Fruit fly (Drosophila melanogaster) whole organism, embryonic: ENCODE results near the gene numb.

Experiments used
- Abd-B ChIP-seq: fragments of 200-800 bp; sonication (Bioruptor generic); optimal IDR thresholded peaks from 2 replicates; lab custom pipeline; 2018; ENCODE audit warnings: missing biosample characterization, mild to moderate bottlenecking, missing genetic modification characterization, moderate library complexity
- Asciz ChIP-seq: fragments of 200-800 bp; sonication (Bioruptor generic); optimal IDR thresholded peaks from 2 replicates; lab custom pipeline; 2017; ENCODE audit warnings: missing biosample characterization, mild to moderate bottlenecking, missing genetic modification characterization, missing genetic modification reagents
- BtbVII ChIP-seq: fragments of 200-800 bp; sonication (Bioruptor generic); optimal IDR thresholded peaks from 3 replicates; lab custom pipeline; 2017; ENCODE audit warnings: missing biosample characterization, mild to moderate bottlenecking, missing genetic modification characterization
- CG10209 ChIP-seq: fragments of 200-800 bp; sonication (Bioruptor generic); optimal IDR thresholded peaks from 3 replicates; lab custom pipeline; 2017; ENCODE audit warnings: missing biosample characterization, mild to moderate bottlenecking, missing genetic modification characterization, missing genetic modification reagents
- CG10654 ChIP-seq: fragments of 200-800 bp; sonication (Bioruptor generic); optimal IDR thresholded peaks from 2 replicates; lab custom pipeline; 2016; ENCODE audit warnings: missing biosample characterization, missing genetic modification characterization
- CG11504 ChIP-seq: fragments of 200-800 bp; sonication (Bioruptor generic); optimal IDR thresholded peaks from 3 replicates; lab custom pipeline; 2019; ENCODE audit warnings: missing biosample characterization, mild to moderate bottlenecking, missing genetic modification characterization, moderate library complexity
- CG12219 ChIP-seq: fragments of 200-800 bp; sonication (Bioruptor generic); optimal IDR thresholded peaks from 3 replicates; lab custom pipeline; 2018; ENCODE audit warnings: missing biosample characterization, mild to moderate bottlenecking, missing genetic modification characterization
- CG12769 ChIP-seq: fragments of 200-800 bp; sonication (Bioruptor generic); optimal IDR thresholded peaks from 2 replicates; lab custom pipeline; 2019; ENCODE audit warnings: missing biosample characterization, mild to moderate bottlenecking, missing genetic modification characterization, moderate library complexity
- CG13296 ChIP-seq: fragments of 200-800 bp; sonication (Bioruptor generic); optimal IDR thresholded peaks from 3 replicates; lab custom pipeline; 2018; ENCODE audit warnings: missing biosample characterization, mild to moderate bottlenecking, missing genetic modification characterization
- CG14441 ChIP-seq: fragments of 200-800 bp; sonication (Bioruptor generic); IDR thresholded peaks from 2 replicates; pipeline ENCODE4 v1.3.6; 2022; ENCODE audit warnings: missing biosample characterization, missing genetic modification characterization
- CG14710 ChIP-seq: fragments of 200-800 bp; sonication (Bioruptor generic); optimal IDR thresholded peaks from 3 replicates; lab custom pipeline; 2019; ENCODE audit warnings: missing biosample characterization, mild to moderate bottlenecking, missing genetic modification characterization, moderate library complexity
- CG15011 ChIP-seq: fragments of 200-800 bp; sonication (Bioruptor generic); optimal IDR thresholded peaks from 3 replicates; lab custom pipeline; 2018; ENCODE audit warnings: missing biosample characterization, mild to moderate bottlenecking, missing genetic modification characterization
- CG18619 ChIP-seq: fragments of 200-800 bp; sonication (Bioruptor generic); optimal IDR thresholded peaks from 3 replicates; lab custom pipeline; 2017; ENCODE audit warnings: missing biosample characterization, mild to moderate bottlenecking, missing genetic modification characterization
- CG2120 ChIP-seq: fragments of 200-800 bp; sonication (Bioruptor generic); optimal IDR thresholded peaks from 3 replicates; lab custom pipeline; 2016; ENCODE audit warnings: missing biosample characterization, missing genetic modification characterization
- CG2678 ChIP-seq: fragments of 200-800 bp; sonication (Bioruptor generic); optimal IDR thresholded peaks from 3 replicates; lab custom pipeline; 2019; ENCODE audit warnings: missing biosample characterization, mild to moderate bottlenecking, missing genetic modification characterization, moderate library complexity
- CG34376 ChIP-seq: fragments of 200-800 bp; sonication (Bioruptor generic); optimal IDR thresholded peaks from 2 replicates; lab custom pipeline; 2018; ENCODE audit warnings: missing biosample characterization, mild to moderate bottlenecking, missing genetic modification characterization
- CG3847 ChIP-seq: fragments of 200-800 bp; sonication (Bioruptor generic); IDR thresholded peaks from 2 replicates; pipeline ENCODE4 v1.3.6; 2022; ENCODE audit warnings: missing biosample characterization, missing genetic modification characterization
- CG4854 ChIP-seq: fragments of 200-800 bp; sonication (Bioruptor generic); optimal IDR thresholded peaks from 2 replicates; lab custom pipeline; 2016; ENCODE audit warnings: missing biosample characterization, missing genetic modification characterization, inconsistent platforms
- CG6765 ChIP-seq: fragments of 200-800 bp; sonication (Bioruptor generic); optimal IDR thresholded peaks from 3 replicates; lab custom pipeline; 2017; ENCODE audit warnings: missing biosample characterization, mild to moderate bottlenecking, missing genetic modification characterization
- CG9727 ChIP-seq: fragments of 200-800 bp; sonication (Bioruptor generic); optimal IDR thresholded peaks from 3 replicates; lab custom pipeline; 2017; ENCODE audit warnings: missing biosample characterization, mild to moderate bottlenecking, missing genetic modification characterization
- D19B ChIP-seq: fragments of 200-800 bp; sonication (Bioruptor generic); optimal IDR thresholded peaks from 2 replicates; lab custom pipeline; 2017; ENCODE audit warnings: missing biosample characterization, mild to moderate bottlenecking, missing genetic modification characterization
- Deaf1 ChIP-seq: fragments of 200-800 bp; optimal IDR thresholded peaks from 3 replicates; lab custom pipeline; 2019; ENCODE audit warnings: missing biosample characterization, mild to moderate bottlenecking, missing genetic modification characterization, moderate library complexity
- Dip3 ChIP-seq: fragments of 200-800 bp; sonication (Bioruptor generic); optimal IDR thresholded peaks from 3 replicates; lab custom pipeline; 2016; ENCODE audit warnings: missing biosample characterization, missing genetic modification characterization
- E2f2 ChIP-seq: fragments of 200-800 bp; sonication (Bioruptor generic); IDR thresholded peaks from 2 replicates; pipeline ENCODE4 v1.3.6; 2022; ENCODE audit warnings: missing biosample characterization, missing genetic modification characterization
- Fer1 ChIP-seq: fragments of 200-800 bp; sonication (Bioruptor generic); optimal IDR thresholded peaks from 2 replicates; lab custom pipeline; 2017; ENCODE audit warnings: missing biosample characterization, mild to moderate bottlenecking, missing genetic modification characterization
- H15 ChIP-seq: fragments of 200-800 bp; sonication (Bioruptor generic); IDR thresholded peaks from 3 replicates; pipeline ENCODE4 v1.3.6; 2022; ENCODE audit warnings: missing biosample characterization, missing genetic modification characterization
- HHEX ChIP-seq: fragments of 200-800 bp; sonication (Bioruptor generic); optimal IDR thresholded peaks from 3 replicates; lab custom pipeline; 2017; ENCODE audit warnings: missing biosample characterization, mild to moderate bottlenecking, missing genetic modification characterization, missing genetic modification reagents
- Hey ChIP-seq: fragments of 200-800 bp; sonication (Bioruptor generic); optimal IDR thresholded peaks from 3 replicates; lab custom pipeline; 2018; ENCODE audit warnings: missing biosample characterization, mild to moderate bottlenecking, missing genetic modification characterization
- Lim3 ChIP-seq: fragments of 200-800 bp; sonication (Bioruptor generic); IDR thresholded peaks from 2 replicates; pipeline ENCODE4 v1.3.6; 2022; ENCODE audit warnings: missing biosample characterization, missing genetic modification characterization
- Med ChIP-seq: fragments of 200-800 bp; sonication (Bioruptor generic); peaks from one replicate; lab custom pipeline; 2016; ENCODE audit warnings: missing biosample characterization, missing genetic modification characterization, mild to moderate bottlenecking, inconsistent platforms, moderate library complexity
- Meics ChIP-seq: fragments of 200-800 bp; sonication (Bioruptor generic); optimal IDR thresholded peaks from 2 replicates; lab custom pipeline; 2017; ENCODE audit warnings: missing biosample characterization, mild to moderate bottlenecking, missing genetic modification characterization
- Pdp1 ChIP-seq, 2 experiments: fragments of 200-800 bp; sonication (Bioruptor generic); optimal IDR thresholded peaks; 3 replicates each; lab custom pipeline; 2016; ENCODE audit warnings: missing biosample characterization in 2 of 2, missing genetic modification characterization in 2 of 2, mild to moderate bottlenecking in 1 of 2, moderate library complexity in 1 of 2
- Vsx1 ChIP-seq: fragments of 200-800 bp; sonication (Bioruptor generic); optimal IDR thresholded peaks from 2 replicates; lab custom pipeline; 2017; ENCODE audit warnings: missing biosample characterization, mild to moderate bottlenecking, missing genetic modification characterization, missing genetic modification reagents
- Xrp1 ChIP-seq: fragments of 200-800 bp; sonication (Bioruptor generic); IDR thresholded peaks from 2 replicates; pipeline ENCODE4 v1.3.6; 2022; ENCODE audit warnings: missing biosample characterization, missing genetic modification characterization
- al ChIP-seq: fragments of 200-800 bp; sonication (Bioruptor generic); IDR thresholded peaks from 2 replicates; pipeline ENCODE4 v1.3.6; 2022; ENCODE audit warnings: missing biosample characterization, missing genetic modification characterization
- crol ChIP-seq: fragments of 200-800 bp; sonication (Bioruptor generic); IDR thresholded peaks from 2 replicates; pipeline ENCODE4 v1.3.6; 2022; ENCODE audit warnings: missing biosample characterization, missing genetic modification characterization
- dpn ChIP-seq, 2 experiments: fragments of 200-800 bp; sonication (Bioruptor generic); optimal IDR thresholded peaks; 3 replicates each; lab custom pipeline; 2016; ENCODE audit warnings: missing biosample characterization in 2 of 2, missing genetic modification characterization in 2 of 2
- eyg ChIP-seq: fragments of 200-800 bp; sonication (Bioruptor generic); optimal IDR thresholded peaks from 3 replicates; lab custom pipeline; 2016; ENCODE audit warnings: missing biosample characterization, missing genetic modification characterization
- grau ChIP-seq: fragments of 200-800 bp; optimal IDR thresholded peaks from 3 replicates; lab custom pipeline; 2019; ENCODE audit warnings: missing biosample characterization, mild to moderate bottlenecking, missing genetic modification characterization, moderate library complexity
- gsb ChIP-seq: fragments of 200-800 bp; sonication (Bioruptor generic); IDR thresholded peaks from 2 replicates; pipeline ENCODE4 v1.3.6; 2022; ENCODE audit warnings: missing biosample characterization, missing genetic modification characterization
- lab ChIP-seq: fragments of 200-800 bp; sonication (Bioruptor generic); optimal IDR thresholded peaks from 3 replicates; lab custom pipeline; 2017; ENCODE audit warnings: missing biosample characterization, missing genetic modification characterization, mild to moderate bottlenecking, moderate library complexity, missing genetic modification reagents
- oc ChIP-seq: fragments of 200-800 bp; sonication (Bioruptor generic); optimal IDR thresholded peaks from 2 replicates; lab custom pipeline; 2018; ENCODE audit warnings: missing biosample characterization, mild to moderate bottlenecking, missing genetic modification characterization, moderate library complexity
- org-1 ChIP-seq: fragments of 200-800 bp; sonication (Bioruptor generic); optimal IDR thresholded peaks from 2 replicates; lab custom pipeline; 2017; ENCODE audit warnings: missing biosample characterization, missing genetic modification characterization
- pho ChIP-seq: fragments of 200-800 bp; sonication (Bioruptor generic); optimal IDR thresholded peaks from 2 replicates; lab custom pipeline; 2016; ENCODE audit warnings: missing biosample characterization, missing genetic modification characterization
- psq ChIP-seq: fragments of 200-800 bp; sonication (Bioruptor generic); optimal IDR thresholded peaks from 2 replicates; lab custom pipeline; 2017; ENCODE audit warnings: missing biosample characterization, missing genetic modification characterization
- ro ChIP-seq: fragments of 200-800 bp; sonication (Bioruptor generic); IDR thresholded peaks from 2 replicates; pipeline ENCODE4 v1.3.6; 2022; ENCODE audit warnings: missing biosample characterization, missing genetic modification characterization
- sna ChIP-seq: fragments of 200-800 bp; sonication (Bioruptor generic); IDR thresholded peaks from 2 replicates; pipeline ENCODE4 v1.3.6; 2022; ENCODE audit warnings: missing biosample characterization, missing genetic modification characterization; ENCODE audit not compliant: partially characterized antibody
- sob ChIP-seq: fragments of 200-800 bp; sonication (Bioruptor generic); IDR thresholded peaks from 2 replicates; pipeline ENCODE4 v1.3.6; 2022; ENCODE audit warnings: missing biosample characterization, missing genetic modification characterization

Gene numb

DNA sequence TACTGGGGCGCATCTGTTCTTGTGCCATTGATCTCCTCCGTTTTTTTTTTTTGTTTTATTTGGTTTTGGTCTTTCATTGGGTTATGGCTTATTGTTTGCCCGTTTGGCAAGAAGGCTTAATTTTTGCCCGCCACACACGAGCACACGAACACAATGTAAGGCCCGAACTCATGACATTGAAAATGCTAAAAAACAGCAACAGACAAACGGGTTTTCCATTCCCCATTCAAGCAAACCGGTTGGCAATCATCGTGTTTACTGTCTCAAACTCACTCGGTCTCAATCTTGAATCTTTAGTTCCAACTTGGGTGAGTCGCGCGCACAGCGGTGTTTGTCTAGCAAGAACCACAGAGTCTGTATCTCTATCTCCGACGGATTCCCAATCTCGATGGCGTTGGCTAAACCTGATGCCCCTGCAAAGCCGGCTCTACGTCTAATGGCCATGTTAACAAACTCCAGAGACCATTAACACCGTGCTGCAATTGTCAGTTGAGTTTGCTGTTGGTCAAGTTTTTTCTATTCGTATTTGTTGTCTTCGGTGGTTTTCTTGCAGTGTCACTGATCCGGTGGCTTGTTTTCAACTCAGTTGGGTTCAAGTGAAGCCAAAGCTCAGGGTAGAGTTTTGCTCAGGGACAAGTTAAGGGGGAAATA, 71.4 kb downstream of the numb start (continued):
- TF ChIP-seq Hey (tag; lab: Kevin White, UChicago) (no peak), D19B (no peak), Deaf1 (tag; lab: Kevin White, UChicago) (peak; percentile 22), Xrp1 (GFP tag; lab: Robert Waterston, UW) (no peak), H15 (GFP tag; lab: Robert Waterston, UW) (no peak)

dm6 chr2L:9509653-9510052, 72.4 kb downstream of the numb start:
- TF ChIP-seq CG13296 (peak; percentile 77), pho (GFP tag; lab: Kevin White, UChicago) (peak; percentile 21), crol (no peak), al (GFP tag; lab: Robert Waterston, UW) (no peak), sna (GFP tag; lab: Robert Waterston, UW) (no peak), grau (tag; lab: Kevin White, UChicago) (peak; percentile 16), oc (no peak), CG2120 (GFP tag; lab: Kevin White, UChicago) (peak; percentile 47), CG10209 (GFP tag; lab: Kevin White, UChicago) (peak; percentile 41), CG12219 (GFP tag; lab: Kevin White, UChicago) (peak; percentile 4), CG6765 (peak; percentile 60), Lim3 (GFP tag; lab: Robert Waterston, UW) (no peak), CG14710 (tag; lab: Kevin White, UChicago) (no peak), Abd-B (GFP tag; lab: Kevin White, UChicago) (no peak), Asciz (peak; percentile 7), CG9727 (GFP tag; lab: Kevin White, UChicago) (peak; percentile 24), ro (GFP tag; lab: Robert Waterston, UW) (no peak), lab (GFP tag; lab: Kevin White, UChicago) (peak; percentile 53), CG4854 (GFP tag; lab: Kevin White, UChicago) (peak; percentile 16), sob (GFP tag; lab: Robert Waterston, UW) (peak; percentile 40; the same call in 1 of the 2 replicates), CG11504 (tag; lab: Kevin White, UChicago) (no peak), eyg (GFP tag; lab: Kevin White, UChicago) (peak; percentile 33), Pdp1 (GFP tag; optimal IDR thresholded peaks at IDR 0.05; lab: Kevin White, UChicago) (peak in 1 of 2 experiments; percentile 10), CG34376 (GFP tag; lab: Kevin White, UChicago) (peak; percentile 26), BtbVII (GFP tag; lab: Kevin White, UChicago) (peak; percentile 65), CG18619 (GFP tag; lab: Kevin White, UChicago) (no peak), CG14441 (GFP tag; lab: Robert Waterston, UW) (0 out of 2 replicates have a peak, but pooled peaks have one; percentile 11), Med (GFP tag; lab: Kevin White, UChicago) (peak; percentile 90), Dip3 (GFP tag; lab: Kevin White, UChicago) (no peak), dpn (GFP tag; optimal IDR thresholded peaks at IDR 0.05; lab: Kevin White, UChicago) (peak in 1 of 2 experiments; percentile 4), CG2678 (peak; percentile 54), gsb (GFP tag; lab: Robert Waterston, UW) (0 out of 2 replicates have a peak, but pooled peaks have one; percentile 30), CG15011 (peak; percentile 46), E2f2 (GFP tag; lab: Robert Waterston, UW) (peak; percentile 35), psq (GFP tag; lab: Kevin White, UChicago) (no peak), Meics (GFP tag; lab: Kevin White, UChicago) (peak; percentile 58), CG12769 (tag; lab: Kevin White, UChicago) (peak; percentile 41), HHEX (GFP tag; lab: Kevin White, UChicago) (peak; percentile 53), Vsx1 (GFP tag; lab: Kevin White, UChicago) (peak; percentile 2), CG3847 (GFP tag; lab: Robert Waterston, UW) (0 out of 2 replicates have a peak, but pooled peaks have one; percentile 24), org-1 (GFP tag; lab: Kevin White, UChicago) (peak; percentile 11), CG10654 (GFP tag; lab: Kevin White, UChicago) (no peak), Fer1 (GFP tag; lab: Kevin White, UChicago) (peak; percentile 72)
